Worm (Caenorhabditis elegans) whole organism, late embryonic: Measurements from ENCODE around the gene sri-54.

ENCODE experiments used
- ceh-22 ChIP-seq: sonication (generic microtip); optimal IDR thresholded peaks from 2 replicates; lab custom pipeline; 2017; ENCODE audit warnings: missing biosample characterization, missing genetic modification characterization
- ceh-45 ChIP-seq: fragments of 200-800 bp; sonication (Bioruptor generic); IDR thresholded peaks from 2 replicates; pipeline ENCODE4 v1.3.6; 2022; ENCODE audit warnings: missing genetic modification reagents, missing genetic modification characterization, missing compliant biosample characterization
- lin-11 ChIP-seq: fragments of 200-800 bp; sonication (Bioruptor generic); optimal IDR thresholded peaks from 2 replicates; lab custom pipeline; 2018; ENCODE audit warnings: mild to moderate bottlenecking, missing genetic modification characterization, missing compliant biosample characterization
- pqm-1 ChIP-seq: sonication (generic microtip); optimal IDR thresholded peaks from 2 replicates; lab custom pipeline; 2016; ENCODE audit warnings: missing genetic modification characterization, missing compliant biosample characterization
- sox-4 ChIP-seq: sonication (generic microtip); optimal IDR thresholded peaks from 2 replicates; lab custom pipeline; 2017; ENCODE audit warnings: mild to moderate bottlenecking, missing genetic modification characterization, inconsistent platforms, missing compliant biosample characterization

DNA sequence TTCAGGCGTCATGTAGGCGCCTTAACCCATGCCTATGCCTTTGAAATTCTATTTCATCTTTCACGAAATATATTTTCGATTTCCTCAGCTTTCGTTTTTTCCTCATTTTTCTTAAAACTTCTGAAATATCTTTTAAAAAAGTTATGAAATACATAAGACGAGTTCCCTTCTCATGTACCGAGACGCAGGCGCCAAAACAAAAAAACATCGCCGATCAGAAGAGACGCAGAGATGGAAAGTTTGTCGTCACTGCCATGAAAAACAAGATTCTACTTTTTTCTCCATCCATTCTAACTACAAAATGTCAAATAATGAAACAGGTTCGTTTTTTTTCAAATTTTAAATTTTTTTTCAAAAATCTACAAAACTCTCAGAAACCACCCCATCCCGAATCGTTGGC, 8.7 kb downstream of the sri-54 start, which contains the start of gene chil-24:
- TF ChIP-seq ceh-45 (no peak), ceh-22 (tag; lab: Kevin White, UChicago) (no peak), lin-11 (tag; lab: Kevin White, UChicago) (no peak), pqm-1 (no peak), sox-4 (tag; lab: Kevin White, UChicago) (no peak)
